Fruit fly (Drosophila melanogaster): ENCODE measurements around the gene CG6813.

dm6 chr3R:11669954-11670347, 43.5 kb upstream of the CG6813 start:
- no peak for TF ChIP-seq Lpt (GFP tag; optimal IDR thresholded peaks at IDR 0.05)
- no peak for TF ChIP-seq Hr39 (GFP tag; optimal IDR thresholded peaks at IDR 0.05)

Measured in whole organism, prepupa.